Worm (Caenorhabditis elegans) whole organism, L3 larva: ENCODE measurements around the gene ndc-80.

Source experiments
- daf-12 ChIP-seq: fragments of 150-350 bp; optimal IDR thresholded peaks from 2 replicates; lab custom pipeline; 2014; ENCODE audit warnings: missing biosample characterization, missing genetic modification reagents, missing genetic modification characterization
- fkh-10 ChIP-seq: sonication (generic microtip); optimal IDR thresholded peaks from 2 replicates; lab custom pipeline; 2017; ENCODE audit warnings: missing biosample characterization, missing genetic modification reagents, missing genetic modification characterization

ce11 chrIV:10051088-10051487 lies 34.8 kb upstream of the ndc-80 start, which contains the start of gene T04B2.8:
- TF ChIP-seq daf-12 (tag; lab: Kevin White, UChicago) (no peak), fkh-10 (GFP tag; lab: Kevin White, UChicago) (no peak)
